Fruit fly (Drosophila melanogaster): ENCODE measurements around the gene CG32152.

The CG32152 gene

DNA sequence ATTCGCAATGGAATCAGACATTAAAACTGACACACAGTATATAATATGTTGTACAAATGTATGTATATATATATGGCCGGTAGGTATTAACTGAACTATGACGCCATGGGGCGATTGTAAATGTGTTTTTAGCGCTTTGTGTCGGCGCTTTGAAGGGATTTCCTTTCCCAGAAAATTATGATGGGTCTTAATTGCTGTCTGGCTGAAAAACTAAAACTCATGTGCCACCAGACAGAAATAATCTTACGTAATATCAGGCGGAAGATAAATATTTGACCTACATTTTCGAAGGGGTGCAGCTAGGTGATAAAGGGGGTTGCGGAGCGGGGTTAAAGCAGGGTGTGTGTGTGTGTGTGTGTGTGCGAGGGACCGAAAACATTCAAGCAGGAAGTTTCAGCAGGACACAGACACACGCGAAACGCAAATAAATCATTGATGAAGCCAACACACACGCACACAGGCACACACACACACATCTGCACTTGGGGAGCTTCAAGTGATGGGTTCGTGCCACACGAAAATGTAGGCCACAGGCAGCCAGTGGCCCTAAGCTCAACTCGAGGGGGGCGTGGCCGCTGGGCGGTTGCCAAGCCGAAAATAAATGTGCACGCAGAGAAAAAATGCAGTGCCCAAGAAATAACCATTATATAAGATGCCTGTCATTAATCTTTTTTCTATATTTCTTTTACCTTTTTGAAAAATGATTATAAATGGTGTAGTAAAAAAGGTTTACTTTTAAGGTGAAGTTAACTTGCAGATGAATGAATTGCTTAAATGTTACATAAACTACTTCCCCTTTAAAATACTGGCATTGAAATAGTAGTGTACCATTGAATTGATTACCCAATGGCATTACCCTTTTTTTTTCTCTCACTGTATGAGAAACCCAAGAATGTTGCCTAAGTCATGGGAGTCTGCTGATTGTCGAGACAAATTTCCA is 13.7 kb upstream of the CG32152 start (continued):
- TF ChIP-seq Rx (GFP tag; IDR thresholded peaks at IDR 0.05) = peak; percentile 4; the same call in 1 of the 2 replicates
- TF ChIP-seq dysf (GFP tag; IDR thresholded peaks at IDR 0.05) = peak; percentile 65
- no peak for TF ChIP-seq Doc2 (GFP tag; IDR thresholded peaks at IDR 0.05)
- peak; percentile 21 for TF ChIP-seq CG17829 (tag; optimal IDR thresholded peaks at IDR 0.05)
- peak; percentile 63 for TF ChIP-seq ATbp (GFP tag; optimal IDR thresholded peaks at IDR 0.05)
- TF ChIP-seq grau (tag; optimal IDR thresholded peaks at IDR 0.05) = peak; percentile 63
- peak; percentile 1 for TF ChIP-seq dmrt11E (tag; optimal IDR thresholded peaks at IDR 0.05)
- no peak for TF ChIP-seq CG4707 (GFP tag; optimal IDR thresholded peaks at IDR 0.05)
- TF ChIP-seq cg (GFP tag; optimal IDR thresholded peaks at IDR 0.05) = peak; percentile 48
- no peak for TF ChIP-seq abd-A (tag; optimal IDR thresholded peaks at IDR 0.05)
- peak; percentile 17 for TF ChIP-seq sqz (GFP tag; optimal IDR thresholded peaks at IDR 0.05)
- TF ChIP-seq gsb-n (tag; optimal IDR thresholded peaks at IDR 0.05) = peak; percentile 43

DNA sequence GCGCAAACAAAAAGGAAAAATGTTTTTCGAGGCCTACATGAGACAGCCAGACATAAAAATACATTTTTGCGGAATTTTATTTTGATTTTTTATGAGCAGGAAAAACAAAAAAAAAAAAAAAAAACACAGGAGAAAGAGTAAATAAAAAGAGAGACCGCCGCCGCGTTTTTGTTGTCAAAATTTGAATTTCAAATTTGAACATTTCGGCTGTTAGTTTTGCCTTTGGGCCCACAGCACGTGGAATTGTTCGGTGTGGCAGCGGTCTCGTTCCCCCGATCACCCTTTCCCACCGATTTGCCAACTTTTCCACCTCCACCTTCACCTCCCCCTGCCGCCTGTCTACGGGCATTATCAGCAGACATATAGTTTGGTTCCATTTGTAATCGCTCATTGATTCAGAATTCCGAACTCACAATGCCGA is 13.0 kb upstream of the CG32152 start:
- TF ChIP-seq CG8388 (GFP tag; optimal IDR thresholded peaks at IDR 0.05) = no peak
- TF ChIP-seq CG8281 (tag; optimal IDR thresholded peaks at IDR 0.05) = no peak
- no peak for TF ChIP-seq fu2 (GFP tag; optimal IDR thresholded peaks at IDR 0.05)
- TF ChIP-seq Atf3 (GFP tag; optimal IDR thresholded peaks at IDR 0.05) = no peak
- TF ChIP-seq CG3065 (GFP tag; optimal IDR thresholded peaks at IDR 0.05) = no peak
- TF ChIP-seq trem (tag; optimal IDR thresholded peaks at IDR 0.05) = no peak
- TF ChIP-seq cg (GFP tag; optimal IDR thresholded peaks at IDR 0.05) = no peak
- TF ChIP-seq CG15514 (GFP tag; optimal IDR thresholded peaks at IDR 0.05) = peak; percentile 9
- TF ChIP-seq Scr (GFP tag; IDR thresholded peaks at IDR 0.05; ENCODE audit: partially characterized antibody) = no peak
- no peak for TF ChIP-seq Bdp1 (GFP tag; optimal IDR thresholded peaks at IDR 0.05)
- peak; percentile 77 for TF ChIP-seq sd (tag; optimal IDR thresholded peaks at IDR 0.05)
- TF ChIP-seq CG10543 (GFP tag; optimal IDR thresholded peaks at IDR 0.05) = peak; percentile 46
- no peak for TF ChIP-seq fd64A (GFP tag; optimal IDR thresholded peaks at IDR 0.05)
- TF ChIP-seq CG30431 (GFP tag; optimal IDR thresholded peaks at IDR 0.05) = no peak
- no peak for TF ChIP-seq Atf6 (GFP tag; IDR thresholded peaks at IDR 0.05)
- TF ChIP-seq vvl (GFP tag; IDR thresholded peaks at IDR 0.05) = peak; percentile 87
- no peak for TF ChIP-seq CG3847 (GFP tag; IDR thresholded peaks at IDR 0.05)
- no peak for TF ChIP-seq pnt (GFP tag; optimal IDR thresholded peaks at IDR 0.05)
- TF ChIP-seq CG10209 (GFP tag; optimal IDR thresholded peaks at IDR 0.05) = no peak
- no peak for TF ChIP-seq fru (optimal IDR thresholded peaks at IDR 0.05)
- peak; percentile 31; the same call in 1 of the 2 replicates for TF ChIP-seq Drgx (GFP tag; IDR thresholded peaks at IDR 0.05)
- no peak for TF ChIP-seq CG6254 (GFP tag; optimal IDR thresholded peaks at IDR 0.05)
- TF ChIP-seq Eip74EF (GFP tag; optimal IDR thresholded peaks at IDR 0.05) = no peak
- TF ChIP-seq E2f1 (GFP tag; IDR thresholded peaks at IDR 0.05) = no peak
- no peak for TF ChIP-seq CG16813 (GFP tag; IDR thresholded peaks at IDR 0.05; ENCODE audit: partially characterized antibody)
- TF ChIP-seq Ravus (GFP tag; IDR thresholded peaks at IDR 0.05) = no peak
- TF ChIP-seq CG8944 (GFP tag; optimal IDR thresholded peaks at IDR 0.05) = no peak
- TF ChIP-seq sc (optimal IDR thresholded peaks at IDR 0.05) = no peak
- no peak for TF ChIP-seq sc (GFP tag; optimal IDR thresholded peaks at IDR 0.05)
- no peak for TF ChIP-seq zen2 (GFP tag; IDR thresholded peaks at IDR 0.05; ENCODE audit: partially characterized antibody)
- no peak for TF ChIP-seq bowl (GFP tag; IDR thresholded peaks at IDR 0.05)
- TF ChIP-seq chinmo (GFP tag; IDR thresholded peaks at IDR 0.05; ENCODE audit: partially characterized antibody) = 0 out of 4 replicates have a peak, but pooled peaks have one; percentile 44
- TF ChIP-seq cad (GFP tag; optimal IDR thresholded peaks at IDR 0.05) = no peak
- TF ChIP-seq Hr3 (GFP tag; optimal IDR thresholded peaks at IDR 0.05) = no peak
- no peak for TF ChIP-seq abd-A (tag; optimal IDR thresholded peaks at IDR 0.05)
- no peak for TF ChIP-seq gsb-n (tag; optimal IDR thresholded peaks at IDR 0.05)
- TF ChIP-seq CG7786 (GFP tag; optimal IDR thresholded peaks at IDR 0.05) = no peak
- no peak for TF ChIP-seq gro (GFP tag; optimal IDR thresholded peaks at IDR 0.05)
- TF ChIP-seq CG6654 (GFP tag; optimal IDR thresholded peaks at IDR 0.05) = no peak
